Worm (Caenorhabditis elegans): ENCODE data around the gene tag-275.
A peak's percentile ranks its signal among the peaks of the same experiment; 100 is the strongest.

- TF ChIP-seq ama-1 (optimal IDR thresholded peaks at IDR 0.05): no peak
- no peak for TF ChIP-seq ceh-9 (tag; optimal IDR thresholded peaks at IDR 0.05)
- TF ChIP-seq che-1 (tag; optimal IDR thresholded peaks at IDR 0.05): no peak
- TF ChIP-seq sox-4 (tag; optimal IDR thresholded peaks at IDR 0.05): no peak
- no peak for TF ChIP-seq pqm-1 (tag; optimal IDR thresholded peaks at IDR 0.05)
- peak; percentile 28 for TF ChIP-seq unc-55 (GFP tag; optimal IDR thresholded peaks at IDR 0.05)
Observed at ce11 chrX:6128225-6128686, 22.1 kb downstream of the tag-275 start, which contains the start of gene C15H9.9.

All from whole organism, late embryonic.